Worm (Caenorhabditis elegans): ENCODE results near the gene F09E5.14.

Gene F09E5.14

DNA sequence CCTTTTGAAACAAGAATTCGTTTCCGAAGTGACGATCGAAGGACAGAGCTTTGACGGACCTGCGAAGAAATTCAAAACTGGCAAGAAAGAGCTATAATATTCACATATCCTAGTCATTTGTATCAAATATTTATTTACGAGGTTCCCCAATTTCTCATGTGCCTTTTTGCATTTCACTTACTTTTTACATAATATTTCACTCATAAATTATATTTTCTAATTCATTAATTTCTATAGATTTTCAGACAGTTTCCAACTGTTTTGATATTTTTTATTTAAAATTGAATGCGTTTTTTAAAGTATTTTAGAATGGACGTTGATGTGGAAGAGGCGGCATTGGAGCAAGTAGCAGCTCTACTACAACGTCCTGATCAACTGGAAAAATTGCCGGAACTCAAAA lies 14.6 kb upstream of the F09E5.14 start, which contains the start of gene sec-6:
TSS of gene sec-6 (plus strand) at position 301 of the 400 bp plus-strand sequence.
- TF ChIP-seq B0035.1 (tag; optimal IDR thresholded peaks at IDR 0.05) (no peak), C06A6.2 (GFP tag; conservative IDR thresholded peaks at IDR 0.05) (no peak), dpl-1 (GFP tag; optimal IDR thresholded peaks at IDR 0.05) (no peak), efl-1 (GFP tag; optimal IDR thresholded peaks at IDR 0.05) (no peak), ceh-79 (tag; optimal IDR thresholded peaks at IDR 0.05) (no peak)

- TF ChIP-seq hmg-20 (GFP tag; IDR thresholded peaks at IDR 0.05) (peak; percentile 69; the same call in 1 of the 2 replicates), Y53G8AR.9 (GFP tag; conservative IDR thresholded peaks at IDR 0.05) (0 out of 2 replicates have a peak, but pooled peaks have one; percentile 29), tbx-9 (tag; optimal IDR thresholded peaks at IDR 0.05; ENCODE audit: borderline replicate concordance) (no peak), F23B12.7 (tag; optimal IDR thresholded peaks at IDR 0.05; ENCODE audit: insufficient read depth) (peak; percentile 29), lin-26 (GFP tag; IDR thresholded peaks at IDR 0.05) (0 out of 2 replicates have a peak, but pooled peaks have one; percentile 34), egrh-3 (GFP tag; IDR thresholded peaks at IDR 0.05) (peak; percentile 72), let-607 (tag; optimal IDR thresholded peaks at IDR 0.05) (peak in 1 of 2 experiments; percentile 45), mxl-1 (tag; optimal IDR thresholded peaks at IDR 0.05) (peak; percentile 23), cebp-2 (GFP tag; IDR thresholded peaks at IDR 0.05) (no peak), snpc-1.3 (tag; optimal IDR thresholded peaks at IDR 0.05; ENCODE audit: insufficient read depth) (no peak), Y95B8A.8 (GFP tag; IDR thresholded peaks at IDR 0.05) (0 out of 2 replicates have a peak, but pooled peaks have one; percentile 48), attf-3 (GFP tag; conservative IDR thresholded peaks at IDR 0.05) (peak; percentile 50; the same call in 1 of the 2 replicates), F33H1.4 (GFP tag; IDR thresholded peaks at IDR 0.05) (peak; percentile 64), lin-35 (GFP tag; optimal IDR thresholded peaks at IDR 0.05) (peak in 1 of 3 experiments; percentile 19), ccch-3 (GFP tag; optimal IDR thresholded peaks at IDR 0.05) (peak; percentile 74), madf-8 (GFP tag; conservative IDR thresholded peaks at IDR 0.05) (peak; percentile 60), B0336.3 (GFP tag; IDR thresholded peaks at IDR 0.05) (peak; percentile 73), ztf-6 (GFP tag; IDR thresholded peaks at IDR 0.05) (peak; percentile 30; the same call in 1 of the 2 replicates), F55B11.4 (tag; optimal IDR thresholded peaks at IDR 0.05; ENCODE audit: borderline replicate concordance, insufficient read depth) (no peak), madf-6 (GFP tag; IDR thresholded peaks at IDR 0.05) (peak; percentile 70), dox-1 (GFP tag; IDR thresholded peaks at IDR 0.05) (peak; percentile 96), ets-4 (GFP tag; optimal IDR thresholded peaks at IDR 0.05) (peak; percentile 65), atf-7 (tag; optimal IDR thresholded peaks at IDR 0.05) (peak; percentile 81), mel-28 (tag; optimal IDR thresholded peaks at IDR 0.05; ENCODE audit: borderline replicate concordance) (no peak), nfyb-1 (GFP tag; IDR thresholded peaks at IDR 0.05) (peak; percentile 80), ama-1 (optimal IDR thresholded peaks at IDR 0.05) (no peak), ama-1 (GFP tag; optimal IDR thresholded peaks at IDR 0.05) (no peak), F10E7.11 (tag; optimal IDR thresholded peaks at IDR 0.05) (no peak), B0035.1 (tag; optimal IDR thresholded peaks at IDR 0.05) (peak; percentile 9), lsy-27 (tag; optimal IDR thresholded peaks at IDR 0.05; ENCODE audit: borderline replicate concordance, insufficient read depth) (no peak), F52B5.7 (tag; optimal IDR thresholded peaks at IDR 0.05) (peak; percentile 49), ztf-18 (tag; optimal IDR thresholded peaks at IDR 0.05) (peak; percentile 69), nhr-90 (tag; optimal IDR thresholded peaks at IDR 0.05) (no peak), tlf-1 (GFP tag; optimal IDR thresholded peaks at IDR 0.05) (peak; percentile 61), rpc-1 (optimal IDR thresholded peaks at IDR 0.05) (peak; percentile 28), rpc-1 (tag; optimal IDR thresholded peaks at IDR 0.05) (no peak), B0261.1 (tag; optimal IDR thresholded peaks at IDR 0.05) (peak; percentile 26), dpff-1 (tag; optimal IDR thresholded peaks at IDR 0.05) (no peak), attf-5 (GFP tag; optimal IDR thresholded peaks at IDR 0.05) (peak; percentile 97), rcor-1 (GFP tag; IDR thresholded peaks at IDR 0.05) (peak; percentile 67; the same call in 1 of the 2 replicates), ceh-79 (tag; optimal IDR thresholded peaks at IDR 0.05) (no peak), hlh-26 (GFP tag; conservative IDR thresholded peaks at IDR 0.05) (no peak)
These were observed 13.6 kb upstream of the F09E5.14 start, which contains the start of the genes F09E5.11 and bmy-1 for ce11 chrII:5358137-5358745. Gene F09E5.11 (minus strand): TSS chrII:5358187. Gene bmy-1 (plus strand): TSS chrII:5358695.

Data from whole organism, young adult.